Fruit fly (Drosophila melanogaster) whole organism, embryonic: ENCODE data around the gene CG44836.

Experiments used
- B-H1 ChIP-seq: fragments of 200-800 bp; sonication (Bioruptor generic); IDR thresholded peaks from 3 replicates; pipeline ENCODE4 v1.3.6; 2022; ENCODE audit warnings: missing biosample characterization, missing genetic modification characterization
- B-H2 ChIP-seq: fragments of 200-800 bp; sonication (Bioruptor generic); optimal IDR thresholded peaks from 2 replicates; lab custom pipeline; 2018; ENCODE audit warnings: missing biosample characterization, mild to moderate bottlenecking, missing genetic modification characterization
- CG10274 ChIP-seq: fragments of 200-800 bp; sonication (Bioruptor generic); optimal IDR thresholded peaks from 3 replicates; lab custom pipeline; 2017; ENCODE audit warnings: missing biosample characterization, mild to moderate bottlenecking, missing genetic modification characterization
- CG11085 ChIP-seq: fragments of 200-800 bp; sonication (Bioruptor generic); IDR thresholded peaks from 2 replicates; pipeline ENCODE4 v1.3.6; 2022; ENCODE audit warnings: missing biosample characterization, missing genetic modification characterization
- CG11504 ChIP-seq: fragments of 200-800 bp; sonication (Bioruptor generic); optimal IDR thresholded peaks from 3 replicates; lab custom pipeline; 2019; ENCODE audit warnings: missing biosample characterization, mild to moderate bottlenecking, missing genetic modification characterization, moderate library complexity
- CG12155 ChIP-seq: fragments of 200-800 bp; sonication (Bioruptor generic); optimal IDR thresholded peaks from 3 replicates; lab custom pipeline; 2016; ENCODE audit warnings: missing biosample characterization, missing genetic modification characterization
- CG12391 ChIP-seq: fragments of 200-800 bp; sonication (Bioruptor generic); optimal IDR thresholded peaks from 3 replicates; lab custom pipeline; 2018; ENCODE audit warnings: missing biosample characterization, mild to moderate bottlenecking, missing genetic modification characterization, moderate library complexity
- CG13287 ChIP-seq: fragments of 200-800 bp; sonication (Bioruptor generic); IDR thresholded peaks from 2 replicates; pipeline ENCODE4 v1.3.6; 2022; ENCODE audit warnings: missing biosample characterization, missing genetic modification characterization; ENCODE audit not compliant: partially characterized antibody
- CG1529 ChIP-seq: fragments of 200-800 bp; sonication (Bioruptor generic); optimal IDR thresholded peaks from 3 replicates; lab custom pipeline; 2018; ENCODE audit warnings: missing biosample characterization, missing genetic modification characterization
- CG15601 ChIP-seq: fragments of 200-800 bp; sonication (Bioruptor generic); optimal IDR thresholded peaks from 3 replicates; lab custom pipeline; 2019; ENCODE audit warnings: missing biosample characterization, mild to moderate bottlenecking, missing genetic modification characterization, moderate library complexity
- CG16779 ChIP-seq: fragments of 200-800 bp; sonication (Bioruptor generic); IDR thresholded peaks from 2 replicates; pipeline ENCODE4 v1.3.6; 2022; ENCODE audit warnings: missing biosample characterization, missing genetic modification characterization
- CG18599 ChIP-seq: fragments of 200-800 bp; sonication (Bioruptor generic); optimal IDR thresholded peaks from 3 replicates; lab custom pipeline; 2017; ENCODE audit warnings: missing biosample characterization, missing genetic modification characterization, mild to moderate bottlenecking, moderate library complexity, missing genetic modification reagents
- CG18764 ChIP-seq: fragments of 200-800 bp; sonication (Bioruptor generic); optimal IDR thresholded peaks from 3 replicates; lab custom pipeline; 2016; ENCODE audit warnings: missing biosample characterization, missing genetic modification characterization
- CG3065 ChIP-seq: fragments of 200-800 bp; sonication (Bioruptor generic); optimal IDR thresholded peaks from 2 replicates; lab custom pipeline; 2016; ENCODE audit warnings: missing biosample characterization, missing genetic modification characterization
- CG31365 ChIP-seq: fragments of 200-800 bp; sonication (Bioruptor generic); optimal IDR thresholded peaks from 2 replicates; lab custom pipeline; 2018; ENCODE audit warnings: missing biosample characterization, mild to moderate bottlenecking, missing genetic modification characterization
- CG4730 ChIP-seq: fragments of 200-800 bp; sonication (Bioruptor generic); IDR thresholded peaks from 2 replicates; pipeline ENCODE4 v1.3.6; 2022; ENCODE audit warnings: missing biosample characterization, missing genetic modification characterization
- CG5180 ChIP-seq: fragments of 200-800 bp; sonication (Bioruptor generic); optimal IDR thresholded peaks from 3 replicates; lab custom pipeline; 2017; ENCODE audit warnings: missing biosample characterization, missing genetic modification characterization, mild to moderate bottlenecking, moderate library complexity, missing genetic modification reagents
- CG6689 ChIP-seq: fragments of 200-800 bp; sonication (Bioruptor generic); IDR thresholded peaks from 2 replicates; pipeline ENCODE4 v1.3.6; 2022; ENCODE audit warnings: missing biosample characterization, missing genetic modification characterization
- CG8290 ChIP-seq, 3 experiments: fragments of 200-800 bp; sonication (Bioruptor generic); optimal IDR thresholded peaks; 2 replicates each; lab custom pipeline; 2016 to 2019; ENCODE audit warnings: missing biosample characterization in 3 of 3, missing genetic modification characterization in 3 of 3, mild to moderate bottlenecking in 2 of 3, moderate library complexity in 1 of 3
- CTCF ChIP-seq: fragments of 200-800 bp; sonication (Bioruptor generic); optimal IDR thresholded peaks from 2 replicates; lab custom pipeline; 2017; ENCODE audit warnings: missing biosample characterization, mild to moderate bottlenecking, missing genetic modification characterization, moderate library complexity
- Dref ChIP-seq: fragments of 200-800 bp; sonication (Bioruptor generic); IDR thresholded peaks from 2 replicates; pipeline ENCODE4 v1.3.6; 2022; ENCODE audit warnings: missing biosample characterization, missing genetic modification characterization
- E2f2 ChIP-seq: fragments of 200-800 bp; sonication (Bioruptor generic); IDR thresholded peaks from 2 replicates; pipeline ENCODE4 v1.3.6; 2022; ENCODE audit warnings: missing biosample characterization, missing genetic modification characterization
- Elba2 ChIP-seq: fragments of 200-800 bp; sonication (Bioruptor generic); optimal IDR thresholded peaks from 3 replicates; lab custom pipeline; 2016; ENCODE audit warnings: missing biosample characterization, missing genetic modification characterization
- Fer1 ChIP-seq: fragments of 200-800 bp; sonication (Bioruptor generic); optimal IDR thresholded peaks from 2 replicates; lab custom pipeline; 2017; ENCODE audit warnings: missing biosample characterization, mild to moderate bottlenecking, missing genetic modification characterization
- Gug ChIP-seq: fragments of 200-800 bp; sonication (Bioruptor generic); IDR thresholded peaks from 4 replicates; pipeline ENCODE4 v1.3.6; 2022; ENCODE audit warnings: missing biosample characterization, missing genetic modification characterization
- Hey ChIP-seq: fragments of 200-800 bp; sonication (Bioruptor generic); optimal IDR thresholded peaks from 3 replicates; lab custom pipeline; 2018; ENCODE audit warnings: missing biosample characterization, mild to moderate bottlenecking, missing genetic modification characterization
- Hr3 ChIP-seq: fragments of 200-800 bp; sonication (Bioruptor generic); optimal IDR thresholded peaks from 3 replicates; lab custom pipeline; 2016; ENCODE audit warnings: missing biosample characterization, missing genetic modification characterization
- Hr39 ChIP-seq: fragments of >200 bp; optimal IDR thresholded peaks from 2 replicates; lab custom pipeline; 2017
- Sry-β ChIP-seq: fragments of 200-800 bp; sonication (Bioruptor generic); optimal IDR thresholded peaks from 2 replicates; lab custom pipeline; 2018; ENCODE audit warnings: missing biosample characterization, mild to moderate bottlenecking, missing genetic modification characterization, moderate library complexity
- ara ChIP-seq: fragments of 200-800 bp; sonication (Bioruptor generic); IDR thresholded peaks from 2 replicates; pipeline ENCODE4 v1.3.6; 2022; ENCODE audit warnings: missing biosample characterization, missing genetic modification characterization
- cas ChIP-seq: fragments of 200-800 bp; sonication (Bioruptor generic); IDR thresholded peaks from 2 replicates; pipeline ENCODE4 v1.3.6; 2022; ENCODE audit warnings: missing biosample characterization, missing genetic modification characterization
- crol ChIP-seq: fragments of 200-800 bp; sonication (Bioruptor generic); IDR thresholded peaks from 2 replicates; pipeline ENCODE4 v1.3.6; 2022; ENCODE audit warnings: missing biosample characterization, missing genetic modification characterization
- crp ChIP-seq, 2 experiments: fragments of 200-800 bp; sonication (Bioruptor generic); optimal IDR thresholded peaks; 2 replicates in 1 of 2; 3 replicates in 1 of 2; lab custom pipeline; 2017; ENCODE audit warnings: missing biosample characterization in 2 of 2, missing genetic modification characterization in 2 of 2, mild to moderate bottlenecking in 1 of 2, moderate library complexity in 1 of 2
- danr ChIP-seq: fragments of 200-800 bp; sonication (Bioruptor generic); IDR thresholded peaks from 2 replicates; pipeline ENCODE4 v1.3.6; 2022; ENCODE audit warnings: missing biosample characterization, missing genetic modification characterization
- dimm ChIP-seq: fragments of 200-800 bp; sonication (Bioruptor generic); IDR thresholded peaks from 2 replicates; pipeline ENCODE4 v1.3.6; 2022; ENCODE audit warnings: missing biosample characterization, missing genetic modification characterization
- dmrt99B ChIP-seq: fragments of 200-800 bp; sonication (Bioruptor generic); optimal IDR thresholded peaks from 2 replicates; lab custom pipeline; 2018; ENCODE audit warnings: missing biosample characterization, mild to moderate bottlenecking, missing genetic modification characterization, moderate library complexity
- ftz-f1 ChIP-seq: fragments of 200-800 bp; sonication (Bioruptor generic); optimal IDR thresholded peaks from 2 replicates; lab custom pipeline; 2016; ENCODE audit warnings: missing biosample characterization, missing genetic modification characterization
- gcm2 ChIP-seq: fragments of 200-800 bp; sonication (Bioruptor generic); optimal IDR thresholded peaks from 2 replicates; lab custom pipeline; 2016; ENCODE audit warnings: missing biosample characterization, missing genetic modification characterization
- gro ChIP-seq: fragments of 200-800 bp; sonication (Bioruptor generic); optimal IDR thresholded peaks from 2 replicates; lab custom pipeline; 2016; ENCODE audit warnings: missing biosample characterization, missing genetic modification characterization
- lilli ChIP-seq: fragments of 200-800 bp; sonication (Bioruptor generic); optimal IDR thresholded peaks from 3 replicates; lab custom pipeline; 2016; ENCODE audit warnings: missing biosample characterization, missing genetic modification characterization
- luna ChIP-seq: fragments of 200-800 bp; sonication (Bioruptor generic); optimal IDR thresholded peaks from 2 replicates; lab custom pipeline; 2016; ENCODE audit warnings: missing biosample characterization, missing genetic modification characterization
- maf-S ChIP-seq: fragments of 200-800 bp; sonication (Bioruptor generic); optimal IDR thresholded peaks from 2 replicates; lab custom pipeline; 2016; ENCODE audit warnings: missing biosample characterization, missing genetic modification characterization
- nerfin-1 ChIP-seq: fragments of 200-800 bp; sonication (Bioruptor generic); optimal IDR thresholded peaks from 3 replicates; lab custom pipeline; 2019; ENCODE audit warnings: missing biosample characterization, mild to moderate bottlenecking, missing genetic modification characterization, moderate library complexity
- nmo ChIP-seq: fragments of 200-800 bp; sonication (Bioruptor generic); optimal IDR thresholded peaks from 2 replicates; lab custom pipeline; 2018; ENCODE audit warnings: missing biosample characterization, mild to moderate bottlenecking, missing genetic modification characterization, moderate library complexity
- pum ChIP-seq: fragments of 200-800 bp; sonication (Bioruptor generic); optimal IDR thresholded peaks from 2 replicates; lab custom pipeline; 2016; ENCODE audit warnings: missing biosample characterization, missing genetic modification characterization
- repo ChIP-seq: fragments of 200-800 bp; sonication (Bioruptor generic); optimal IDR thresholded peaks from 2 replicates; lab custom pipeline; 2016; ENCODE audit warnings: missing biosample characterization, missing genetic modification characterization
- so ChIP-seq: fragments of 200-800 bp; sonication (Bioruptor generic); IDR thresholded peaks from 3 replicates; pipeline ENCODE4 v1.3.6; 2022; ENCODE audit warnings: missing biosample characterization, missing genetic modification characterization
- sug ChIP-seq: fragments of 200-800 bp; optimal IDR thresholded peaks from 2 replicates; lab custom pipeline; 2019; ENCODE audit warnings: missing biosample characterization, mild to moderate bottlenecking, missing genetic modification characterization, moderate library complexity
- tin ChIP-seq: fragments of 200-800 bp; sonication (Bioruptor generic); optimal IDR thresholded peaks from 3 replicates; lab custom pipeline; 2016; ENCODE audit warnings: missing biosample characterization, missing genetic modification characterization
- tna ChIP-seq: fragments of 200-800 bp; sonication (Bioruptor generic); IDR thresholded peaks from 2 replicates; pipeline ENCODE4 v1.3.6; 2022; ENCODE audit warnings: missing biosample characterization, missing genetic modification characterization; ENCODE audit not compliant: partially characterized antibody
- toy ChIP-seq: fragments of 200-800 bp; sonication (Bioruptor generic); IDR thresholded peaks from 2 replicates; pipeline ENCODE4 v1.3.6; 2022; ENCODE audit warnings: missing biosample characterization, missing genetic modification characterization

The CG44836 gene

dm6 chr3L:16385880-16386584, 14.0 kb downstream of the CG44836 start, which contains the start of the genes Agpat3 and RAF2 (continued):
- no peak for TF ChIP-seq tna
- TF ChIP-seq CG13287, result no peak
- TF ChIP-seq B-H2 (GFP tag; lab: Kevin White, UChicago), result no peak
- TF ChIP-seq ftz-f1 (GFP tag; lab: Kevin White, UChicago), result no peak
- no peak for TF ChIP-seq Hey (tag; lab: Kevin White, UChicago)
- no peak; the same call in 2 of the 3 replicates for TF ChIP-seq B-H1
- TF ChIP-seq sug (tag; lab: Kevin White, UChicago), result no peak
- peak; percentile 85 for TF ChIP-seq nmo (GFP tag; lab: Kevin White, UChicago)
- TF ChIP-seq nerfin-1 (tag; lab: Kevin White, UChicago), result no peak
- TF ChIP-seq repo (GFP tag; lab: Kevin White, UChicago), result no peak
- TF ChIP-seq ara (GFP tag; lab: Robert Waterston, UW), result no peak
- peak; percentile 67 for TF ChIP-seq tin (GFP tag; lab: Kevin White, UChicago)
- no peak for TF ChIP-seq gcm2
- peak; percentile 10 for TF ChIP-seq CG12155 (GFP tag; lab: Kevin White, UChicago)
- TF ChIP-seq CG11085 (GFP tag; lab: Robert Waterston, UW), result no peak
- TF ChIP-seq Hr3 (GFP tag; lab: Kevin White, UChicago), result peak; percentile 67
- peak; percentile 11; the same call in 1 of the 2 replicates for TF ChIP-seq Dref (GFP tag; lab: Robert Waterston, UW)
- TF ChIP-seq CTCF (GFP tag; lab: Kevin White, UChicago), result no peak
- no peak for TF ChIP-seq Fer1 (GFP tag; lab: Kevin White, UChicago)
- no peak for TF ChIP-seq toy (GFP tag; lab: Robert Waterston, UW)
- no peak for TF ChIP-seq gro (GFP tag; lab: Kevin White, UChicago)
- no peak for TF ChIP-seq danr (GFP tag; lab: Robert Waterston, UW)
- TF ChIP-seq E2f2 (GFP tag; lab: Robert Waterston, UW), result peak; percentile 31; the same call in 1 of the 2 replicates
- peak; percentile 37 for TF ChIP-seq dmrt99B (tag; lab: Kevin White, UChicago)
- TF ChIP-seq CG31365 (tag; lab: Kevin White, UChicago), result no peak
- no peak for TF ChIP-seq CG3065 (GFP tag; lab: Kevin White, UChicago)
- no peak for TF ChIP-seq Sry-β (GFP tag; lab: Kevin White, UChicago)
- peak; percentile 73 for TF ChIP-seq CG12391 (tag; lab: Kevin White, UChicago)
- TF ChIP-seq dimm (GFP tag; lab: Robert Waterston, UW), result no peak
- peak; percentile 34 for TF ChIP-seq CG15601 (tag; lab: Kevin White, UChicago)
- TF ChIP-seq so (GFP tag; lab: Robert Waterston, UW), result no peak
- peak; percentile 65 for TF ChIP-seq CG11504
- TF ChIP-seq Elba2, result no peak
- peak; percentile 64 for TF ChIP-seq CG6689 (GFP tag; lab: Robert Waterston, UW)
- TF ChIP-seq crol (GFP tag; lab: Robert Waterston, UW), result no peak
- no peak for TF ChIP-seq CG10274 (GFP tag; lab: Kevin White, UChicago)
- TF ChIP-seq luna (GFP tag; lab: Kevin White, UChicago), result no peak
- no peak for TF ChIP-seq CG5180
- no peak for TF ChIP-seq CG16779 (GFP tag; lab: Robert Waterston, UW)
- no peak for TF ChIP-seq crp (GFP tag; optimal IDR thresholded peaks at IDR 0.05; lab: Kevin White, UChicago)
- TF ChIP-seq Hr39 (lab: Kevin White, UChicago), result no peak
- TF ChIP-seq Gug (GFP tag; lab: Robert Waterston, UW), result peak; percentile 31; the same call in 1 of the 4 replicates
- TF ChIP-seq lilli (GFP tag; lab: Kevin White, UChicago), result peak; percentile 56
- no peak for TF ChIP-seq pum (GFP tag; lab: Kevin White, UChicago)
- no peak for TF ChIP-seq cas
- TF ChIP-seq CG4730, result peak; percentile 11; the same call in 1 of the 2 replicates
- no peak for TF ChIP-seq CG1529 (GFP tag; lab: Kevin White, UChicago)
- no peak for TF ChIP-seq maf-S (GFP tag; lab: Kevin White, UChicago)
- TF ChIP-seq CG18764 (GFP tag; lab: Kevin White, UChicago), result peak; percentile 6
- no peak for TF ChIP-seq CG8290 (GFP tag; optimal IDR thresholded peaks at IDR 0.05; lab: Kevin White, UChicago)
- TF ChIP-seq CG8290 (tag; optimal IDR thresholded peaks at IDR 0.05; lab: Kevin White, UChicago), result peak in 1 of 2 experiments; percentile 9
- TF ChIP-seq CG18599 (GFP tag; lab: Kevin White, UChicago), result no peak
